Fruit fly (Drosophila melanogaster) whole organism, pupa: ENCODE results near the gene Nek2.

ENCODE experiments used
- CG10348 ChIP-seq: fragments of 200-800 bp; sonication (Bioruptor generic); IDR thresholded peaks from 2 replicates; pipeline ENCODE4 v1.3.6; 2022; ENCODE audit warnings: missing biosample characterization, missing genetic modification characterization
- CG12605 ChIP-seq: fragments of 200-800 bp; sonication (Bioruptor generic); IDR thresholded peaks from 2 replicates; pipeline ENCODE4 v1.3.6; 2022; ENCODE audit warnings: missing biosample characterization, missing genetic modification characterization
- CG13204 ChIP-seq: fragments of 200-800 bp; sonication (Bioruptor generic); optimal IDR thresholded peaks from 2 replicates; lab custom pipeline; 2018; ENCODE audit warnings: missing biosample characterization, mild to moderate bottlenecking, missing genetic modification characterization, moderate library complexity
- CG15710 ChIP-seq: fragments of 200-800 bp; sonication (Bioruptor generic); optimal IDR thresholded peaks from 2 replicates; lab custom pipeline; 2018; ENCODE audit warnings: missing biosample characterization, mild to moderate bottlenecking, missing genetic modification characterization, moderate library complexity
- CG17806 ChIP-seq: fragments of 200-800 bp; sonication (Bioruptor generic); optimal IDR thresholded peaks from 2 replicates; lab custom pipeline; 2018; ENCODE audit warnings: missing biosample characterization, mild to moderate bottlenecking, missing genetic modification characterization, moderate library complexity
- D1 ChIP-seq: fragments of 200-800 bp; sonication (Bioruptor generic); optimal IDR thresholded peaks from 2 replicates; lab custom pipeline; 2018; ENCODE audit warnings: missing biosample characterization, mild to moderate bottlenecking, missing genetic modification characterization, moderate library complexity
- EcR ChIP-seq: fragments of 200-800 bp; sonication (Bioruptor generic); optimal IDR thresholded peaks from 3 replicates; lab custom pipeline; 2019; ENCODE audit warnings: missing biosample characterization, missing genetic modification characterization, mild to moderate bottlenecking, moderate library complexity, missing genetic modification reagents
- Ets98B ChIP-seq: fragments of 200-800 bp; sonication (Bioruptor generic); IDR thresholded peaks from 2 replicates; pipeline ENCODE4 v1.3.6; 2022; ENCODE audit warnings: missing biosample characterization, missing genetic modification characterization
- Pif1A ChIP-seq: fragments of 200-800 bp; sonication (Bioruptor generic); optimal IDR thresholded peaks from 3 replicates; lab custom pipeline; 2016; ENCODE audit warnings: missing biosample characterization, missing genetic modification characterization
- gl ChIP-seq: fragments of 200-800 bp; sonication (Bioruptor generic); optimal IDR thresholded peaks from 2 replicates; lab custom pipeline; 2018; ENCODE audit warnings: missing biosample characterization, mild to moderate bottlenecking, missing genetic modification characterization

dm6 chrX:7891596-7892538 lies at the start of gene Nek2:
- TF ChIP-seq CG10348 (GFP tag; lab: Robert Waterston, UW), result no peak
- TF ChIP-seq CG13204, result no peak
- TF ChIP-seq EcR (GFP tag; lab: Kevin White, UChicago), result peak; percentile 32
- TF ChIP-seq CG12605 (GFP tag; lab: Robert Waterston, UW), result no peak
- TF ChIP-seq CG15710 (tag; lab: Kevin White, UChicago), result peak; percentile 7
- TF ChIP-seq CG17806 (tag; lab: Kevin White, UChicago), result no peak
- peak; percentile 15 for TF ChIP-seq Pif1A (GFP tag; lab: Kevin White, UChicago)
- peak; percentile 1 for TF ChIP-seq D1 (tag; lab: Kevin White, UChicago)
- TF ChIP-seq Ets98B (GFP tag; lab: Robert Waterston, UW), result no peak
- no peak for TF ChIP-seq gl (tag; lab: Kevin White, UChicago)
